Worm (Caenorhabditis elegans): Measurements from ENCODE around the gene cyn-3.

cyn-3 gene

DNA sequence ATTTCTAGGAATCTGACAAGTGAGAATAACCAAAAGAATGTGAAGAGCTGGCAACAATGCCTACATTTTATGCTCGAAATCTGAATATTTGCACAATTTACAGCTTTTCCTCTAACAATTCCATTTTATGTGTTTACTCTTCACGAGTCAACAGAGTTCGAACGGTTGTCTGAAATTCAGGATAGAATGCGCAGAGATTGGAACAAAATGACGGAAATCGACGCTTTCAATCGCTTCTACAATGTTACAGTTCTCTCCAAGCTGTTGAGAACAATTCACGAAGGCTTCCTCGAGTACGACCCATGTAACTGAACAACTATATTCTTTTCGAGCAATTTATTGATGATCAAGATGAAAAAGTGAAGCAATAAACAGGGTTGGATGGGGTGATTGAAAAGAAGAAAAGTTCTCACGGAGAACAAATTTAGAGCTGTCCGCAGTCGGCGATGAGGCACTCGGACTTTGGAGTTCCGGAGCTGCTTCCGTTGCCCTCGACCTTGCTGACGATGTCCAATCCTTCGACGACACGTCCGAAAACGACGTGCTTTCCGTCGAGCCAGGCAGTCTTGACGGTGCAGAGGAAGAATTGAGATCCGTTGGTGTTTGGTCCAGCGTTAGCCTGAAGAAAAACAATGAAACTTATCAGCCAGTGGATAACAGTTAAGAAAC is 3.3 kb upstream of the cyn-3 start, which contains the start of gene Y75B12B.3 (continued):
- peak in 1 of 2 experiments; percentile 22 for TF ChIP-seq rec-8 (tag; optimal IDR thresholded peaks at IDR 0.05)
- peak; percentile 47; the same call in 1 of the 2 replicates for TF ChIP-seq ceh-100 (GFP tag; IDR thresholded peaks at IDR 0.05)
- TF ChIP-seq ztf-6 (GFP tag; IDR thresholded peaks at IDR 0.05), result no peak
- TF ChIP-seq zim-3 (tag; optimal IDR thresholded peaks at IDR 0.05), result no peak
- peak; percentile 7 for TF ChIP-seq B0261.1 (tag; optimal IDR thresholded peaks at IDR 0.05)
- peak; percentile 72 for TF ChIP-seq zfh-2 (GFP tag; conservative IDR thresholded peaks at IDR 0.05)
- peak; percentile 46 for TF ChIP-seq athp-1 (tag; optimal IDR thresholded peaks at IDR 0.05)
- no peak for TF ChIP-seq hlh-26 (GFP tag; conservative IDR thresholded peaks at IDR 0.05)
- TF ChIP-seq attf-6 (GFP tag; IDR thresholded peaks at IDR 0.05), result peak; percentile 50; the same call in 1 of the 2 replicates
- TF ChIP-seq C17E4.6 (GFP tag; IDR thresholded peaks at IDR 0.05), result 0 out of 2 replicates have a peak, but pooled peaks have one; percentile 27
- peak; percentile 42 for TF ChIP-seq tbp1 (GFP tag; optimal IDR thresholded peaks at IDR 0.05)
- 0 out of 2 replicates have a peak, but pooled peaks have one; percentile 32 for TF ChIP-seq Y79H2A.3 (GFP tag; conservative IDR thresholded peaks at IDR 0.05)
- peak; percentile 73 for TF ChIP-seq ceh-79 (tag; optimal IDR thresholded peaks at IDR 0.05)
- no peak for TF ChIP-seq cebp-1 (GFP tag; IDR thresholded peaks at IDR 0.05)
- TF ChIP-seq cebp-1 (tag; optimal IDR thresholded peaks at IDR 0.05), result peak; percentile 29
- peak; percentile 51 for TF ChIP-seq tlf-1 (GFP tag; optimal IDR thresholded peaks at IDR 0.05)
- TF ChIP-seq lin-54 (GFP tag; optimal IDR thresholded peaks at IDR 0.05), result peak; percentile 62
- TF ChIP-seq hrde-1 (tag; optimal IDR thresholded peaks at IDR 0.05; ENCODE audit: borderline replicate concordance), result peak; percentile 64
- TF ChIP-seq die-1 (tag; optimal IDR thresholded peaks at IDR 0.05), result peak; percentile 36
- TF ChIP-seq mes-4 (tag; optimal IDR thresholded peaks at IDR 0.05), result no peak
- TF ChIP-seq madf-6 (GFP tag; IDR thresholded peaks at IDR 0.05), result peak; percentile 73
- peak; percentile 48 for TF ChIP-seq snpc-4 (GFP tag; optimal IDR thresholded peaks at IDR 0.05)
- peak in 2 of 4 experiments; percentile 0 to 37 for TF ChIP-seq snpc-4 (tag; optimal IDR thresholded peaks at IDR 0.05)
- TF ChIP-seq him-1 (tag; optimal IDR thresholded peaks at IDR 0.05), result peak; percentile 57
- TF ChIP-seq B0019.2 (GFP tag; conservative IDR thresholded peaks at IDR 0.05), result no peak
- TF ChIP-seq K12H6.12 (tag; optimal IDR thresholded peaks at IDR 0.05), result no peak
- 0 out of 2 replicates have a peak, but pooled peaks have one; percentile 52 for TF ChIP-seq pbrm-1 (GFP tag; IDR thresholded peaks at IDR 0.05)
- peak; percentile 67; the same call in 1 of the 2 replicates for TF ChIP-seq Y53G8AR.9 (GFP tag; conservative IDR thresholded peaks at IDR 0.05)
- TF ChIP-seq lsl-1 (GFP tag; optimal IDR thresholded peaks at IDR 0.05), result peak; percentile 47
- TF ChIP-seq dox-1 (GFP tag; IDR thresholded peaks at IDR 0.05), result peak; percentile 32; the same call in 1 of the 2 replicates
- 0 out of 2 replicates have a peak, but pooled peaks have one; percentile 17 for TF ChIP-seq egl-44 (GFP tag; IDR thresholded peaks at IDR 0.05)
- TF ChIP-seq Y95B8A.8 (GFP tag; IDR thresholded peaks at IDR 0.05), result 0 out of 2 replicates have a peak, but pooled peaks have one; percentile 5
- peak; percentile 76; the same call in 1 of the 2 replicates for TF ChIP-seq ekl-4 (GFP tag; IDR thresholded peaks at IDR 0.05)
- peak; percentile 83 for TF ChIP-seq hsf-1 (GFP tag; IDR thresholded peaks at IDR 0.05)
- TF ChIP-seq hmg-1.2 (GFP tag; IDR thresholded peaks at IDR 0.05), result 0 out of 2 replicates have a peak, but pooled peaks have one; percentile 10
- no peak for TF ChIP-seq ZK185.1 (tag; optimal IDR thresholded peaks at IDR 0.05; ENCODE audit: poor library complexity, severe bottlenecking)
- TF ChIP-seq F33H1.4 (GFP tag; IDR thresholded peaks at IDR 0.05), result no peak

Data from whole organism, young adult.